Worm (Caenorhabditis elegans) whole organism, mixed stage, embryonic: ENCODE measurements around the gene C34D10.5.

ENCODE experiments used
- blmp-1 ChIP-seq: fragments of 150-350 bp; optimal IDR thresholded peaks from 2 replicates; lab custom pipeline; 2014; ENCODE audit warnings: missing biosample characterization, missing genetic modification characterization
- cnd-1 ChIP-seq: fragments of 200-800 bp; sonication (Bioruptor generic); optimal IDR thresholded peaks from 2 replicates; lab custom pipeline; 2018; ENCODE audit warnings: mild to moderate bottlenecking, missing genetic modification characterization, missing compliant biosample characterization
- mep-1 ChIP-seq: fragments of 150-350 bp; optimal IDR thresholded peaks from 2 replicates; lab custom pipeline; 2017; ENCODE audit warnings: missing biosample characterization, missing genetic modification reagents, missing genetic modification characterization, inconsistent platforms
- nhr-12 ChIP-seq: fragments of 150-350 bp; optimal IDR thresholded peaks from 2 replicates; lab custom pipeline; 2014; ENCODE audit warnings: missing biosample characterization, missing genetic modification characterization
- nhr-76 ChIP-seq: sonication (generic microtip); optimal IDR thresholded peaks from 2 replicates; lab custom pipeline; 2017; ENCODE audit warnings: missing biosample characterization, missing genetic modification characterization
- unc-39 ChIP-seq: fragments of 150-350 bp; optimal IDR thresholded peaks from 2 replicates; lab custom pipeline; 2014; ENCODE audit warnings: missing biosample characterization, missing genetic modification characterization

ce11 chrX:7975741-7976140 lies 42.1 kb upstream of the C34D10.5 start:
- TF ChIP-seq blmp-1: no peak
- no peak for TF ChIP-seq nhr-76 (tag; lab: Kevin White, UChicago)
- no peak for TF ChIP-seq unc-39 (tag; lab: Kevin White, UChicago)
- TF ChIP-seq cnd-1 (tag; lab: Kevin White, UChicago): no peak
- TF ChIP-seq nhr-12: no peak
- no peak for TF ChIP-seq mep-1 (tag; lab: Kevin White, UChicago)
